Worm (Caenorhabditis elegans) whole organism, L3 larva: ENCODE data around the gene fbxc-12.
"Not testable (repeated sequence)": the region's sequence is repeated elsewhere in the genome, so short reads cannot be mapped to it uniquely, and the experiment has no call there.

Source experiments
- R02D3.7 ChIP-seq: fragments of 150-350 bp; optimal IDR thresholded peaks from 2 replicates; lab custom pipeline; 2014; ENCODE audit warnings: missing biosample characterization, missing genetic modification characterization
- ZK546.5 ChIP-seq: sonication (generic microtip); optimal IDR thresholded peaks from 2 replicates; lab custom pipeline; 2017; ENCODE audit warnings: missing biosample characterization, missing genetic modification characterization
- aly-2 ChIP-seq: fragments of 150-350 bp; optimal IDR thresholded peaks from 2 replicates; lab custom pipeline; 2014; ENCODE audit warnings: missing biosample characterization, missing genetic modification characterization
- ceh-16 ChIP-seq: sonication (generic microtip); optimal IDR thresholded peaks from 2 replicates; lab custom pipeline; 2017; ENCODE audit warnings: missing biosample characterization, missing genetic modification characterization
- ceh-82 ChIP-seq: fragments of 150-350 bp; optimal IDR thresholded peaks from 2 replicates; lab custom pipeline; 2014; ENCODE audit warnings: missing biosample characterization, missing genetic modification characterization
- ceh-9 ChIP-seq: sonication (generic microtip); optimal IDR thresholded peaks from 2 replicates; lab custom pipeline; 2018; ENCODE audit warnings: missing biosample characterization, missing genetic modification characterization
- daf-12 ChIP-seq: fragments of 150-350 bp; optimal IDR thresholded peaks from 2 replicates; lab custom pipeline; 2014; ENCODE audit warnings: missing biosample characterization, missing genetic modification reagents, missing genetic modification characterization
- egl-27 ChIP-seq: sonication (generic microtip); optimal IDR thresholded peaks from 4 replicates; lab custom pipeline; 2017; ENCODE audit warnings: missing biosample characterization, missing genetic modification reagents, missing genetic modification characterization
- egl-5 ChIP-seq: fragments of 150-350 bp; optimal IDR thresholded peaks from 2 replicates; lab custom pipeline; 2017; ENCODE audit warnings: missing biosample characterization, missing genetic modification reagents, missing genetic modification characterization, inconsistent platforms
- elt-1 ChIP-seq: fragments of 150-350 bp; optimal IDR thresholded peaks from 2 replicates; lab custom pipeline; 2014; ENCODE audit warnings: missing biosample characterization, missing genetic modification characterization
- elt-2 ChIP-seq: sonication (generic microtip); optimal IDR thresholded peaks from 2 replicates; lab custom pipeline; 2016; ENCODE audit warnings: missing genetic modification reagents, mild to moderate bottlenecking, missing genetic modification characterization, missing compliant biosample characterization
- elt-3 ChIP-seq, 3 experiments: fragments of 150-350 bp in 1 of 3; sonication (generic microtip) in 2 of 3; optimal IDR thresholded peaks; 2 replicates in 2 of 3; 4 replicates in 1 of 3; lab custom pipeline; 2014 to 2017; ENCODE audit warnings: missing biosample characterization in 3 of 3, missing genetic modification characterization in 3 of 3
- eor-1 ChIP-seq, 2 experiments: fragments of 150-350 bp; optimal IDR thresholded peaks; 2 replicates each; lab custom pipeline; 2014 to 2018; ENCODE audit warnings: missing biosample characterization in 2 of 2, missing genetic modification characterization in 2 of 2
- fkh-2 ChIP-seq: fragments of 150-350 bp; optimal IDR thresholded peaks from 2 replicates; lab custom pipeline; 2014; ENCODE audit warnings: missing biosample characterization, missing genetic modification reagents, missing genetic modification characterization
- fos-1 ChIP-seq: fragments of 150-350 bp; optimal IDR thresholded peaks from 2 replicates; lab custom pipeline; 2014; ENCODE audit warnings: missing biosample characterization, missing genetic modification characterization
- hmg-11 ChIP-seq: sonication (generic microtip); optimal IDR thresholded peaks from 2 replicates; lab custom pipeline; 2016; ENCODE audit warnings: missing genetic modification characterization, missing compliant biosample characterization
- jun-1 ChIP-seq: fragments of 150-350 bp; optimal IDR thresholded peaks from 2 replicates; lab custom pipeline; 2014; ENCODE audit warnings: missing biosample characterization, missing genetic modification reagents, missing genetic modification characterization
- lin-15B ChIP-seq: fragments of 150-350 bp; optimal IDR thresholded peaks from 2 replicates; lab custom pipeline; 2014; ENCODE audit warnings: missing biosample characterization, missing genetic modification characterization
- lin-39 ChIP-seq: fragments of 150-350 bp; optimal IDR thresholded peaks from 2 replicates; lab custom pipeline; 2018; ENCODE audit warnings: missing biosample characterization, missing genetic modification reagents, missing genetic modification characterization
- mdl-1 ChIP-seq: fragments of 150-350 bp; optimal IDR thresholded peaks from 2 replicates; lab custom pipeline; 2014; ENCODE audit warnings: missing biosample characterization, missing genetic modification characterization
- mml-1 ChIP-seq: fragments of 150-350 bp; sonication (generic microtip); optimal IDR thresholded peaks from 3 replicates; lab custom pipeline; 2014; ENCODE audit warnings: missing biosample characterization, missing genetic modification characterization
- nhr-23 ChIP-seq: fragments of 150-350 bp; optimal IDR thresholded peaks from 2 replicates; lab custom pipeline; 2014; ENCODE audit warnings: missing biosample characterization, missing genetic modification reagents, missing genetic modification characterization
- nhr-237 ChIP-seq: fragments of 150-350 bp; optimal IDR thresholded peaks from 2 replicates; lab custom pipeline; 2014; ENCODE audit warnings: missing biosample characterization, missing genetic modification characterization
- nhr-28 ChIP-seq: fragments of 150-350 bp; optimal IDR thresholded peaks from 2 replicates; lab custom pipeline; 2014; ENCODE audit warnings: missing biosample characterization, missing genetic modification characterization
- nhr-43 ChIP-seq: sonication (generic microtip); optimal IDR thresholded peaks from 2 replicates; lab custom pipeline; 2016; ENCODE audit warnings: mild to moderate bottlenecking, missing genetic modification characterization, missing compliant biosample characterization; ENCODE audit not compliant: poor library complexity, severe bottlenecking
- nhr-77 ChIP-seq: fragments of 150-350 bp; optimal IDR thresholded peaks from 2 replicates; lab custom pipeline; 2014; ENCODE audit warnings: missing biosample characterization, missing genetic modification characterization
- pha-4 ChIP-seq: fragments of 150-350 bp; optimal IDR thresholded peaks from 2 replicates; lab custom pipeline; 2014; ENCODE audit warnings: missing biosample characterization, missing genetic modification reagents, missing genetic modification characterization
- pqm-1 ChIP-seq: fragments of 150-350 bp; optimal IDR thresholded peaks from 2 replicates; lab custom pipeline; 2017; ENCODE audit warnings: missing biosample characterization, missing genetic modification characterization, inconsistent platforms
- snpc-4 ChIP-seq: fragments of 150-350 bp; optimal IDR thresholded peaks from 2 replicates; lab custom pipeline; 2014; ENCODE audit warnings: missing biosample characterization, missing genetic modification characterization
- tbx-2 ChIP-seq: sonication (generic microtip); optimal IDR thresholded peaks from 2 replicates; lab custom pipeline; 2016; ENCODE audit warnings: mild to moderate bottlenecking, missing genetic modification characterization, missing compliant biosample characterization
- unc-62 ChIP-seq: fragments of 150-350 bp; sonication (generic microtip); optimal IDR thresholded peaks from 4 replicates; lab custom pipeline; 2014; ENCODE audit warnings: missing biosample characterization, missing genetic modification reagents, missing genetic modification characterization
- zag-1 ChIP-seq: fragments of 150-350 bp; optimal IDR thresholded peaks from 2 replicates; lab custom pipeline; 2014; ENCODE audit warnings: missing biosample characterization, missing genetic modification characterization
- ztf-4 ChIP-seq: fragments of 150-350 bp; optimal IDR thresholded peaks from 2 replicates; lab custom pipeline; 2014; ENCODE audit warnings: missing biosample characterization, missing genetic modification characterization

fbxc-12 gene

DNA sequence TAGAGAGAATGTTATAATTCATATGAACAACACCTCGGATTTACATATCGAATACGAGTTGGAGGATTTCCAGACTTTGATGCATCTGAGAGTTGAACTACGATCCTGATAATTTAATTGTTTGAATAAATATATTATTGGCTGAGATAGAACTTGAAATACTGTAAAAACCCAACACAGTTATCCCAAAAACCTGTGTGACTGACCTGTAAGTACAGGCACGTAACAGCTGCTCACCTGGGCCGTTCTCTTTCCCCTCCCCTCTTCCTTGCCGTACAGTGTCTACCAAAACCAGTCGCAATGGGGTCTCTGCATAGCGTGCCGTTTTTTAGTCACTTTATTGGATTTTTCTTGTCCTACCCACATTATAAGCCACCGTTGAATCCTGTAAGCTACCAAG, at the start of gene fbxc-12:
fbxc-12 (plus strand) TSS at position 301 of the 400 bp plus-strand sequence.
- not testable (repeated sequence) for TF ChIP-seq mdl-1 (tag; lab: Kevin White, UChicago); ztf-4; lin-39 (tag; lab: Kevin White, UChicago)

DNA sequence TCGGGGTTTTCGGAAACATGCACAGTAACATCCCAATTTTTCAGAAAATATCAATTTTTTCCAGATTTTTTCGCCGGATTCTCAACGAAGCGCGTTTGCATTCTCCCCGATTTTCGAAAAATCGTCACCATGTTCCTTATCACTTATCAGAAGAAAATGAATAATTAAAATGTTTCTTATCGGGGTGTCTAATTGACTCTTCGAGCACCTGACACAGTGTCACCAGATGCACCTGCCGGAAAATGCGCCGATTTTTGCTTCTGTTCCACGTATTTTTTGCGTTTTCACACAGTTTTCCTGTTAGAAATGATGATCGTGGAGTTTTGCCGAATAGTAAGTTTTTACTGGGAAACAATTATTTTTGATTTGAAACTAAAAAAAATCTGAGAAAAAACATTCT, 49.6 kb upstream of the fbxc-12 start:
- TF ChIP-seq elt-2 (peak; percentile 80), pqm-1 (tag; lab: Kevin White, UChicago) (peak; percentile 28), nhr-23 (no peak), pha-4 (peak; percentile 20)

DNA sequence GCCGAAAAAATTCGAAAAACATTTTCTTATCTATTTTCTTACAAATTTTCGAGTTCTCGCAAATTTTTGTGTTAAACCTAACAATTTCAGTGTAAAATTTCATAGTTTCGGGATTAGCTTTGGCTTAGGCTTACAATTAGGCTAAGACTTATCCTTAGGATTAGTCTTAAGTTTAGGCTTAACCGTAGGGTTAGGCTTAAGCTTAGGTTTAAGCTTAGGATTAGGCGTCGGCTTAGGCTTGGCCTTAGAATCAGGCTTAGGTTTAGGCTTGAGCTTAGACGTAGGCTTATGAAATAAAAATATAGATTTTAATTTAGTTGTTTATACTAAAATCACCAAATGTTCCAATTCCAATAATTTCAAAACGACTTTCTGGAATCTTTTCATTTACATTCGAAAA, 49.0 kb upstream of the fbxc-12 start:
- TF ChIP-seq R02D3.7 (tag; lab: Kevin White, UChicago) (no peak), lin-39 (tag; lab: Kevin White, UChicago) (no peak), elt-3 (tag; optimal IDR thresholded peaks at IDR 0.05; lab: Kevin White, UChicago) (no peak), nhr-77 (tag; lab: Kevin White, UChicago) (no peak), egl-27 (tag; lab: Kevin White, UChicago) (no peak), egl-5 (no peak), snpc-4 (tag; lab: Kevin White, UChicago) (no peak), ceh-16 (tag; lab: Kevin White, UChicago) (no peak), zag-1 (no peak), ceh-9 (tag; lab: Kevin White, UChicago) (no peak), mml-1 (no peak), elt-2 (no peak), pqm-1 (tag; lab: Kevin White, UChicago) (no peak), ceh-82 (tag; lab: Kevin White, UChicago) (no peak), pha-4 (no peak), fos-1 (no peak), nhr-237 (tag; lab: Kevin White, UChicago) (no peak), fkh-2 (tag; lab: Kevin White, UChicago) (no peak), lin-15B (tag; lab: Kevin White, UChicago) (no peak)

DNA sequence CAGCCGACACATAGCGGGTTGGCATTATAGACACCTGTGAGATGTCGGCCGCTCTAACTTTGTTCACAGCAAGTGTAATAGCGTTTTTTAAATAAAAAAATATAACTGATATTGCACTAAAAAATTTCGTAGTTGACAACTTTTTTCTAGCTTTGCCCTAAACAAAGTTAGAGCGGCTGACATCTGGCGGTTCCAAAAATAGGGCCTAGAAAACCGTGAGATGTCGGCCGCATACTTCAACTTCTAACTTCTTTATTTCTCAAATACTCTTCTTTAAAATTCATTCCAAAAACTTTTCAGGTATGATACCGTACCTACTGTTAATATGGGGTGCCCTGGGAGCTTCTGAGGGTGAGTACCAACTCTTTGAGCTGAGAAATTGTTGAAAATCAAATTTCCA, 46.4 kb upstream of the fbxc-12 start, which contains the start of gene Y55F3BR.2:
Y55F3BR.2 (plus strand) TSS at position 301 of the 400 bp plus-strand sequence.
- TF ChIP-seq elt-2 (no peak), ztf-4 (no peak), ceh-82 (tag; lab: Kevin White, UChicago) (no peak), jun-1 (tag; lab: Kevin White, UChicago) (no peak), lin-15B (tag; lab: Kevin White, UChicago) (no peak), unc-62 (no peak), nhr-237 (tag; lab: Kevin White, UChicago) (no peak), egl-5 (no peak), eor-1 (tag; optimal IDR thresholded peaks at IDR 0.05; lab: Kevin White, UChicago) (no peak), nhr-43 (tag; lab: Kevin White, UChicago) (no peak), tbx-2 (tag; lab: Kevin White, UChicago) (no peak), pqm-1 (tag; lab: Kevin White, UChicago) (no peak), hmg-11 (no peak), elt-1 (no peak)

DNA sequence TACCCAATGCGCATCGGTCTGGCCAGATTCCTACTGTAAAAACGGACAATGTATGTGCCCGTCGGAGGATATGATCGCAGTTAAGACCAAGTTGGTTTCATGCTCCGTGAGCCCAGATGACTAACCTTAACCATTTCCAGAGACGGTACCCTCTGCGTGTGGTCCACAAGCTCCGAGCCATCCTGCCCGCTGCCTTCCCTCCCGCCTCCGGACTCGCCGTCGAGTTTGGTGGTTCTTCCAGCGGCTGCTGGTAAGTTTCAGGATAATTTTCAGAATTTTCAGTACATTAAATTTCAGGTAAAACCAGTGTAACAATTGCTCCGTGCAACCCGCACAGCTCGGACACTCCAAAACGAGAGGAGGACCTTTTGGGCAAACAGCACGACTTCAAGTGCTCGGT, 44.3 kb upstream of the fbxc-12 start:
- TF ChIP-seq elt-3 (tag; optimal IDR thresholded peaks at IDR 0.05; lab: Kevin White, UChicago), result no peak
- TF ChIP-seq lin-39 (tag; lab: Kevin White, UChicago), result no peak
- no peak for TF ChIP-seq R02D3.7 (tag; lab: Kevin White, UChicago)
- TF ChIP-seq elt-1, result no peak
- no peak for TF ChIP-seq aly-2 (tag; lab: Kevin White, UChicago)
- no peak for TF ChIP-seq ceh-9 (tag; lab: Kevin White, UChicago)
- no peak for TF ChIP-seq nhr-43 (tag; lab: Kevin White, UChicago)
- no peak for TF ChIP-seq daf-12
- no peak for TF ChIP-seq ZK546.5 (tag; lab: Kevin White, UChicago)
- no peak for TF ChIP-seq eor-1 (tag; optimal IDR thresholded peaks at IDR 0.05; lab: Kevin White, UChicago)
- TF ChIP-seq egl-5, result no peak
- TF ChIP-seq nhr-28, result no peak
- no peak for TF ChIP-seq nhr-237 (tag; lab: Kevin White, UChicago)
- TF ChIP-seq ceh-16 (tag; lab: Kevin White, UChicago), result no peak
- TF ChIP-seq fkh-2 (tag; lab: Kevin White, UChicago), result no peak
- TF ChIP-seq elt-2, result no peak
- TF ChIP-seq jun-1 (tag; lab: Kevin White, UChicago), result no peak
- no peak for TF ChIP-seq unc-62
